Worm (Caenorhabditis elegans) whole organism, L2 larva: ENCODE results near the gene taf-9.

Experiments
- alr-1 ChIP-seq: fragments of 150-350 bp; optimal IDR thresholded peaks from 2 replicates; lab custom pipeline; 2014; ENCODE audit warnings: missing biosample characterization, missing genetic modification characterization
- ceh-16 ChIP-seq: fragments of 150-350 bp; optimal IDR thresholded peaks from 2 replicates; lab custom pipeline; 2014; ENCODE audit warnings: missing biosample characterization, missing genetic modification characterization
- lin-39 ChIP-seq: fragments of 150-350 bp; optimal IDR thresholded peaks from 2 replicates; lab custom pipeline; 2014; ENCODE audit warnings: missing biosample characterization, missing genetic modification reagents, missing genetic modification characterization
- nhr-12 ChIP-seq: fragments of 150-350 bp; optimal IDR thresholded peaks from 2 replicates; lab custom pipeline; 2014; ENCODE audit warnings: missing biosample characterization, missing genetic modification characterization
- nhr-25 ChIP-seq: fragments of 150-350 bp; sonication (generic microtip); optimal IDR thresholded peaks from 3 replicates; lab custom pipeline; 2014; ENCODE audit warnings: missing biosample characterization, missing genetic modification characterization
- sem-4 ChIP-seq: fragments of 150-350 bp; optimal IDR thresholded peaks from 2 replicates; lab custom pipeline; 2014; ENCODE audit warnings: missing biosample characterization, missing genetic modification reagents, missing genetic modification characterization
- skn-1 ChIP-seq: sonication (generic microtip); optimal IDR thresholded peaks from 2 replicates; lab custom pipeline; 2017; ENCODE audit warnings: missing biosample characterization, missing genetic modification characterization

DNA sequence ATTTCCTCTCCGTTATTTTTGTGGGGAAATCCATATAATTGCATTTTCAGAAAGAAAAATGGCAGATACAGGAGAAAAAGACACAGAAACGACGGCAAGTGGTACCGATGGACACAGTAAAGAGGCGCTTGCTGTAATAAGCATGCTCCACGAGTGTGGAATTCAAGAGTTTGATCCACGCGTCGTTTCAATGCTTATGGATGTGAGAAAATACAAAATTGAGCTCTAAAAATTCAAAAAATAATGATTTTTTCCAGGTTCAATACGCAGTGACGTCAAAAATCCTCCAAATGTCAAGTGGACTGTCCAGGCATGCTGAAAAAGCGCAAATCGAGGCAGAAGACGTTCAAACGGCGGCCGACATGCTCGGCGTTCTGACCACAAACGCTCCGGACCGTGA lies at the start of gene taf-9:
- TF ChIP-seq sem-4 (tag; lab: Kevin White, UChicago) (no peak), alr-1 (tag; lab: Kevin White, UChicago) (no peak), nhr-25 (tag; lab: Kevin White, UChicago) (no peak), ceh-16 (tag; lab: Kevin White, UChicago) (no peak), skn-1 (tag; lab: Kevin White, UChicago) (no peak), lin-39 (tag; lab: Kevin White, UChicago) (no peak), nhr-12 (tag; lab: Kevin White, UChicago) (no peak)
